Worm (Caenorhabditis elegans) whole organism, L1 larva: ENCODE measurements around the gene T24C4.5.

Experiments used
- C04F5.9 ChIP-seq: sonication (generic microtip); optimal IDR thresholded peaks from 2 replicates; lab custom pipeline; 2016; ENCODE audit warnings: missing genetic modification characterization, missing compliant biosample characterization
- C34B4.2 ChIP-seq: sonication (generic microtip); optimal IDR thresholded peaks from 2 replicates; lab custom pipeline; 2017; ENCODE audit warnings: mild to moderate bottlenecking, missing genetic modification characterization, missing compliant biosample characterization
- F16B12.6 ChIP-seq: fragments of 150-350 bp; optimal IDR thresholded peaks from 2 replicates; lab custom pipeline; 2014; ENCODE audit warnings: missing biosample characterization, missing genetic modification characterization
- Y116A8C.19 ChIP-seq: sonication (generic microtip); optimal IDR thresholded peaks from 2 replicates; lab custom pipeline; 2016; ENCODE audit warnings: missing compliant biosample characterization, missing genetic modification characterization, borderline replicate concordance
- alr-1 ChIP-seq: fragments of 200-800 bp; sonication (Bioruptor generic); optimal IDR thresholded peaks from 2 replicates; lab custom pipeline; 2018; ENCODE audit warnings: borderline replicate concordance, mild to moderate bottlenecking, missing genetic modification characterization, missing compliant biosample characterization
- aly-2 ChIP-seq: fragments of 150-350 bp; optimal IDR thresholded peaks from 2 replicates; lab custom pipeline; 2014; ENCODE audit warnings: missing biosample characterization, missing genetic modification characterization
- ama-1 ChIP-seq: fragments of 150-350 bp; optimal IDR thresholded peaks from 2 replicates; lab custom pipeline; 2014
- ceh-63 ChIP-seq: fragments of 200-800 bp; sonication (Bioruptor generic); optimal IDR thresholded peaks from 2 replicates; lab custom pipeline; 2018; ENCODE audit warnings: mild to moderate bottlenecking, missing genetic modification characterization, missing compliant biosample characterization
- ceh-8 ChIP-seq: fragments of 200-800 bp; sonication (Bioruptor generic); optimal IDR thresholded peaks from 2 replicates; lab custom pipeline; 2018; ENCODE audit warnings: mild to moderate bottlenecking, missing genetic modification characterization, moderate library complexity, missing compliant biosample characterization
- ceh-82 ChIP-seq, 3 experiments: fragments of 150-350 bp in 1 of 3; sonication (generic microtip) in 2 of 3; optimal IDR thresholded peaks; 2 replicates each; lab custom pipeline; 2014 to 2017; ENCODE audit warnings: missing biosample characterization in 3 of 3, missing genetic modification characterization in 3 of 3
- ceh-88 ChIP-seq: fragments of 200-800 bp; sonication (Bioruptor generic); IDR thresholded peaks from 2 replicates; pipeline ENCODE4 v1.3.6; 2022; ENCODE audit warnings: missing genetic modification characterization, missing compliant biosample characterization
- ceh-90 ChIP-seq: sonication (generic microtip); optimal IDR thresholded peaks from 2 replicates; lab custom pipeline; 2016; ENCODE audit warnings: missing genetic modification characterization, missing compliant biosample characterization
- dsc-1 ChIP-seq: sonication (generic microtip); optimal IDR thresholded peaks from 2 replicates; lab custom pipeline; 2016; ENCODE audit warnings: mild to moderate bottlenecking, missing genetic modification characterization, missing compliant biosample characterization
- efl-1 ChIP-seq, 4 experiments: fragments of 150-350 bp; optimal IDR thresholded peaks in 3 of 4; peaks in 1 of 4; 1 replicate in 1 of 4; 2 replicates in 3 of 4; lab custom pipeline; 2014; ENCODE audit warnings: missing biosample characterization in 2 of 4, missing genetic modification characterization in 2 of 4, missing genetic modification reagents in 2 of 4
- efl-3 ChIP-seq: fragments of 200-800 bp; sonication (Bioruptor generic); optimal IDR thresholded peaks from 2 replicates; lab custom pipeline; 2018; ENCODE audit warnings: mild to moderate bottlenecking, missing genetic modification characterization, missing compliant biosample characterization
- egl-27 ChIP-seq, 2 experiments: fragments of 150-350 bp in 1 of 2; sonication (generic microtip); optimal IDR thresholded peaks; 3 replicates each; lab custom pipeline; 2017 to 2018; ENCODE audit warnings: missing biosample characterization in 2 of 2, missing genetic modification characterization in 2 of 2, missing genetic modification reagents in 2 of 2
- fkh-10 ChIP-seq: sonication (generic microtip); optimal IDR thresholded peaks from 2 replicates; lab custom pipeline; 2017; ENCODE audit warnings: missing biosample characterization, missing genetic modification reagents, missing genetic modification characterization
- fkh-4 ChIP-seq: sonication (generic microtip); optimal IDR thresholded peaks from 2 replicates; lab custom pipeline; 2016; ENCODE audit warnings: missing compliant biosample characterization, missing genetic modification characterization, borderline replicate concordance
- fkh-8 ChIP-seq: sonication (generic microtip); optimal IDR thresholded peaks from 2 replicates; lab custom pipeline; 2016; ENCODE audit warnings: mild to moderate bottlenecking, missing genetic modification characterization, missing compliant biosample characterization
- fos-1 ChIP-seq: fragments of 150-350 bp; optimal IDR thresholded peaks from 2 replicates; lab custom pipeline; 2014; ENCODE audit warnings: missing biosample characterization, missing genetic modification characterization
- grh-1 ChIP-seq: fragments of 200-800 bp; sonication (Bioruptor generic); IDR thresholded peaks from 2 replicates; pipeline ENCODE4 v1.3.6; 2022; ENCODE audit warnings: missing genetic modification reagents, missing genetic modification characterization, missing compliant biosample characterization
- hlh-17 ChIP-seq: fragments of 200-800 bp; sonication (Bioruptor generic); optimal IDR thresholded peaks from 2 replicates; lab custom pipeline; 2018; ENCODE audit warnings: missing genetic modification characterization, mild to moderate bottlenecking, missing compliant biosample characterization, moderate library complexity, borderline replicate concordance
- isw-1 ChIP-seq: fragments of 200-800 bp; sonication (Bioruptor generic); IDR thresholded peaks from 2 replicates; pipeline ENCODE4 v1.3.6; 2022; ENCODE audit warnings: missing genetic modification characterization, missing compliant biosample characterization
- jun-1 ChIP-seq: fragments of 150-350 bp; optimal IDR thresholded peaks from 2 replicates; lab custom pipeline; 2014; ENCODE audit warnings: missing biosample characterization, missing genetic modification reagents, missing genetic modification characterization
- lin-14 ChIP-seq: fragments of 200-800 bp; sonication (Bioruptor generic); optimal IDR thresholded peaks from 2 replicates; lab custom pipeline; 2018; ENCODE audit warnings: mild to moderate bottlenecking, missing genetic modification characterization, moderate library complexity, missing compliant biosample characterization
- lin-35 ChIP-seq, 2 experiments: fragments of 150-350 bp; optimal IDR thresholded peaks; 2 replicates each; lab custom pipeline; 2014; ENCODE audit warnings: missing biosample characterization in 2 of 2, missing genetic modification characterization in 2 of 2, missing genetic modification reagents in 2 of 2
- lin-39 ChIP-seq: fragments of 150-350 bp; optimal IDR thresholded peaks from 2 replicates; lab custom pipeline; 2014; ENCODE audit warnings: missing biosample characterization, missing genetic modification reagents, missing genetic modification characterization
- lir-3 ChIP-seq: sonication (generic microtip); optimal IDR thresholded peaks from 2 replicates; lab custom pipeline; 2016; ENCODE audit warnings: mild to moderate bottlenecking, missing genetic modification characterization, moderate library complexity, missing compliant biosample characterization; ENCODE audit not compliant: poor library complexity
- nhr-12 ChIP-seq: sonication (generic microtip); optimal IDR thresholded peaks from 2 replicates; lab custom pipeline; 2017; ENCODE audit warnings: missing biosample characterization, missing genetic modification characterization
- nhr-19 ChIP-seq: fragments of 200-800 bp; sonication (Bioruptor generic); conservative IDR thresholded peaks from 2 replicates; pipeline ENCODE4 v1.3.6; 2022; ENCODE audit warnings: missing genetic modification characterization, missing compliant biosample characterization
- nhr-47 ChIP-seq: sonication (generic microtip); optimal IDR thresholded peaks from 2 replicates; lab custom pipeline; 2016; ENCODE audit warnings: mild to moderate bottlenecking, missing genetic modification characterization, moderate library complexity, missing compliant biosample characterization
- nhr-76 ChIP-seq: sonication (generic microtip); optimal IDR thresholded peaks from 2 replicates; lab custom pipeline; 2017; ENCODE audit warnings: missing biosample characterization, missing genetic modification characterization
- nhr-84 ChIP-seq: sonication (generic microtip); optimal IDR thresholded peaks from 2 replicates; lab custom pipeline; 2017; ENCODE audit warnings: missing biosample characterization, missing genetic modification characterization
- pqm-1 ChIP-seq: sonication (generic microtip); optimal IDR thresholded peaks from 3 replicates; lab custom pipeline; 2017; ENCODE audit warnings: missing biosample characterization, missing genetic modification characterization
- rnt-1 ChIP-seq: sonication (generic microtip); optimal IDR thresholded peaks from 2 replicates; lab custom pipeline; 2016; ENCODE audit warnings: mild to moderate bottlenecking, missing genetic modification characterization, moderate library complexity, missing compliant biosample characterization
- skn-1 ChIP-seq: fragments of 150-350 bp; optimal IDR thresholded peaks from 2 replicates; lab custom pipeline; 2014; ENCODE audit warnings: missing biosample characterization, missing genetic modification characterization
- snpc-4 ChIP-seq: fragments of 150-350 bp; optimal IDR thresholded peaks from 2 replicates; lab custom pipeline; 2014; ENCODE audit warnings: missing biosample characterization, missing genetic modification characterization
- snu-23 ChIP-seq: sonication (generic microtip); optimal IDR thresholded peaks from 2 replicates; lab custom pipeline; 2016; ENCODE audit warnings: missing genetic modification characterization, missing compliant biosample characterization
- sptf-1 ChIP-seq: fragments of 150-350 bp; optimal IDR thresholded peaks from 2 replicates; lab custom pipeline; 2014; ENCODE audit warnings: missing biosample characterization, missing genetic modification characterization
- sup-37 ChIP-seq: fragments of 200-800 bp; sonication (Bioruptor generic); optimal IDR thresholded peaks from 2 replicates; lab custom pipeline; 2018; ENCODE audit warnings: mild to moderate bottlenecking, missing genetic modification characterization, missing compliant biosample characterization
- swsn-7 ChIP-seq: sonication (generic microtip); optimal IDR thresholded peaks from 2 replicates; lab custom pipeline; 2016; ENCODE audit warnings: missing genetic modification characterization, missing compliant biosample characterization
- tbx-2 ChIP-seq: sonication (generic microtip); optimal IDR thresholded peaks from 2 replicates; lab custom pipeline; 2016; ENCODE audit warnings: missing genetic modification characterization, missing compliant biosample characterization
- unc-130 ChIP-seq: fragments of 150-350 bp; optimal IDR thresholded peaks from 2 replicates; lab custom pipeline; 2017; ENCODE audit warnings: missing biosample characterization, missing genetic modification characterization, inconsistent platforms
- unc-30 ChIP-seq: sonication (generic microtip); optimal IDR thresholded peaks from 2 replicates; lab custom pipeline; 2017; ENCODE audit warnings: missing biosample characterization, missing genetic modification characterization
- unc-62 ChIP-seq: fragments of 150-350 bp; optimal IDR thresholded peaks from 2 replicates; lab custom pipeline; 2014; ENCODE audit warnings: missing biosample characterization, missing genetic modification reagents, missing genetic modification characterization
- unc-98 ChIP-seq: fragments of 200-800 bp; sonication (Bioruptor generic); IDR thresholded peaks from 2 replicates; pipeline ENCODE4 v1.3.6; 2022; ENCODE audit warnings: missing genetic modification characterization, missing compliant biosample characterization
- xbp-1 ChIP-seq: sonication (generic microtip); optimal IDR thresholded peaks from 2 replicates; lab custom pipeline; 2016; ENCODE audit warnings: missing genetic modification characterization, missing compliant biosample characterization
- zip-4 ChIP-seq: fragments of 200-800 bp; sonication (Bioruptor generic); optimal IDR thresholded peaks from 2 replicates; lab custom pipeline; 2018; ENCODE audit warnings: mild to moderate bottlenecking, missing genetic modification characterization, moderate library complexity, missing compliant biosample characterization

The T24C4.5 gene

ce11 chrIII:835713-836278 lies 43.7 kb downstream of the T24C4.5 start (continued):
- peak in 1 of 2 experiments; percentile 19 for TF ChIP-seq lin-35 (GFP tag; optimal IDR thresholded peaks at IDR 0.05; lab: Kevin White, UChicago)
- no peak for TF ChIP-seq unc-62
- TF ChIP-seq isw-1 = peak; percentile 36; the same call in 1 of the 2 replicates
- TF ChIP-seq xbp-1 = peak; percentile 18
- peak; percentile 4 for TF ChIP-seq fos-1 (tag; lab: Kevin White, UChicago)
- TF ChIP-seq ceh-82 (tag; optimal IDR thresholded peaks at IDR 0.05; lab: Kevin White, UChicago) = no peak
- TF ChIP-seq efl-3 (GFP tag; lab: Kevin White, UChicago) = no peak
- no peak for TF ChIP-seq lin-39 (tag; lab: Kevin White, UChicago)
- TF ChIP-seq Y116A8C.19 (tag; lab: Kevin White, UChicago) = no peak
- TF ChIP-seq alr-1 (tag; lab: Kevin White, UChicago) = no peak
- TF ChIP-seq grh-1 (GFP tag; lab: Robert Waterston, UW) = peak; percentile 66
- TF ChIP-seq sup-37 = peak; percentile 74
- TF ChIP-seq nhr-19 (GFP tag; lab: Robert Waterston, UW) = peak; percentile 42; the same call in 1 of the 2 replicates
- no peak for TF ChIP-seq lir-3 (tag; lab: Kevin White, UChicago)
- no peak for TF ChIP-seq ceh-63
- peak; percentile 68 for TF ChIP-seq jun-1 (tag; lab: Kevin White, UChicago)
- no peak for TF ChIP-seq ceh-90 (tag; lab: Kevin White, UChicago)
- TF ChIP-seq snu-23 (GFP tag; lab: Kevin White, UChicago) = peak; percentile 15
- TF ChIP-seq pqm-1 (tag; lab: Kevin White, UChicago) = no peak
- TF ChIP-seq aly-2 (tag; lab: Kevin White, UChicago) = peak; percentile 34
- TF ChIP-seq unc-98 (GFP tag; lab: Robert Waterston, UW) = no peak
- TF ChIP-seq C04F5.9 (tag; lab: Kevin White, UChicago) = no peak
- TF ChIP-seq rnt-1 (tag; lab: Kevin White, UChicago) = peak; percentile 38
- no peak for TF ChIP-seq snpc-4 (tag; lab: Kevin White, UChicago)
- TF ChIP-seq ceh-88 = peak; percentile 73
- TF ChIP-seq efl-1 (optimal IDR thresholded peaks at IDR 0.05; lab: Kevin White, UChicago) = peak; percentile 34 to 45
- TF ChIP-seq efl-1 (GFP tag; optimal IDR thresholded peaks at IDR 0.05 in 1 of 2; lab: Kevin White, UChicago) = no peak
- TF ChIP-seq unc-30 = no peak
- no peak for TF ChIP-seq zip-4
- no peak for TF ChIP-seq egl-27 (tag; optimal IDR thresholded peaks at IDR 0.05; lab: Kevin White, UChicago)
- TF ChIP-seq fkh-8 = peak; percentile 24
- no peak for TF ChIP-seq nhr-76 (tag; lab: Kevin White, UChicago)
- TF ChIP-seq, all 84 proteins: peak for 40

- TF ChIP-seq C34B4.2 (tag; lab: Kevin White, UChicago) (no peak), efl-1 (optimal IDR thresholded peaks at IDR 0.05; lab: Kevin White, UChicago) (no peak), efl-1 (GFP tag; optimal IDR thresholded peaks at IDR 0.05 in 1 of 2; lab: Kevin White, UChicago) (no peak), skn-1 (no peak), ama-1 (peak; percentile 22), dsc-1 (tag; lab: Kevin White, UChicago) (peak; percentile 10)
These were observed 44.3 kb downstream of the T24C4.5 start for ce11 chrIII:835208-835607.

- TF ChIP-seq lin-14 (GFP tag; lab: Kevin White, UChicago) = no peak
- no peak for TF ChIP-seq ceh-90 (tag; lab: Kevin White, UChicago)
- TF ChIP-seq F16B12.6 = no peak
- TF ChIP-seq nhr-84 = no peak
- no peak for TF ChIP-seq nhr-47 (tag; lab: Kevin White, UChicago)
- TF ChIP-seq ama-1 = no peak
- TF ChIP-seq nhr-12 (tag; lab: Kevin White, UChicago) = no peak
- no peak for TF ChIP-seq ceh-88
- no peak for TF ChIP-seq unc-62
- TF ChIP-seq sptf-1 (tag; lab: Kevin White, UChicago) = no peak
- no peak for TF ChIP-seq ceh-63
- TF ChIP-seq fkh-10 (GFP tag; lab: Kevin White, UChicago) = no peak
- TF ChIP-seq zip-4 = peak; percentile 7
- no peak for TF ChIP-seq alr-1 (tag; lab: Kevin White, UChicago)
- no peak for TF ChIP-seq hlh-17
- no peak for TF ChIP-seq swsn-7
- TF ChIP-seq nhr-76 (tag; lab: Kevin White, UChicago) = no peak
- no peak for TF ChIP-seq unc-130 (tag; lab: Kevin White, UChicago)
- no peak for TF ChIP-seq C04F5.9 (tag; lab: Kevin White, UChicago)
- peak; percentile 24 for TF ChIP-seq C34B4.2 (tag; lab: Kevin White, UChicago)
- no peak for TF ChIP-seq tbx-2 (tag; lab: Kevin White, UChicago)
- TF ChIP-seq ceh-8 (GFP tag; lab: Kevin White, UChicago) = no peak
- TF ChIP-seq fkh-4 (tag; lab: Kevin White, UChicago) = no peak
These were observed 45.1 kb downstream of the T24C4.5 start for ce11 chrIII:834443-834815.
